Worm (Caenorhabditis elegans): ENCODE results near the gene fbxa-48.

The fbxa-48 gene

ce11 chrIII:2304867-2305266 lies 32.9 kb upstream of the fbxa-48 start, which contains the start of gene Y54F10BM.9:
Gene Y54F10BM.9 (minus strand): TSS chrIII:2304927.
- TF ChIP-seq aptf-2 (GFP tag; conservative IDR thresholded peaks at IDR 0.05) (peak; percentile 89), ceh-91 (GFP tag; IDR thresholded peaks at IDR 0.05) (no peak), ceh-27 (GFP tag; optimal IDR thresholded peaks at IDR 0.05) (peak; percentile 8), mcd-1 (GFP tag; IDR thresholded peaks at IDR 0.05) (peak; percentile 18; the same call in 1 of the 2 replicates), lin-26 (GFP tag; IDR thresholded peaks at IDR 0.05) (peak; percentile 58; the same call in 1 of the 2 replicates), lin-40 (tag; optimal IDR thresholded peaks at IDR 0.05) (no peak), hmg-1.2 (GFP tag; IDR thresholded peaks at IDR 0.05) (peak; percentile 74; the same call in 1 of the 2 replicates), madf-6 (GFP tag; IDR thresholded peaks at IDR 0.05) (peak; percentile 10; the same call in 1 of the 2 replicates)

ce11 chrIII:2304149-2304548 lies 32.2 kb upstream of the fbxa-48 start:
- TF ChIP-seq ztf-22 (GFP tag; optimal IDR thresholded peaks at IDR 0.05) (no peak), hmg-20 (GFP tag; IDR thresholded peaks at IDR 0.05) (no peak), lin-26 (GFP tag; IDR thresholded peaks at IDR 0.05) (0 out of 2 replicates have a peak, but pooled peaks have one; percentile 41), ztf-18 (tag; optimal IDR thresholded peaks at IDR 0.05) (no peak), madf-10 (tag; optimal IDR thresholded peaks at IDR 0.05) (no peak), egl-18 (GFP tag; IDR thresholded peaks at IDR 0.05) (no peak), rpc-1 (optimal IDR thresholded peaks at IDR 0.05) (peak; percentile 32), rpc-1 (tag; optimal IDR thresholded peaks at IDR 0.05) (peak; percentile 73), ama-1 (optimal IDR thresholded peaks at IDR 0.05) (no peak), ama-1 (GFP tag; optimal IDR thresholded peaks at IDR 0.05) (no peak), zim-3 (tag; optimal IDR thresholded peaks at IDR 0.05) (no peak), F49E8.2 (tag; optimal IDR thresholded peaks at IDR 0.05; ENCODE audit: insufficient read depth) (no peak), die-1 (tag; optimal IDR thresholded peaks at IDR 0.05) (peak; percentile 47), gei-17 (GFP tag; optimal IDR thresholded peaks at IDR 0.05) (no peak), tbp1 (GFP tag; optimal IDR thresholded peaks at IDR 0.05) (peak; percentile 85), nfyb-1 (GFP tag; IDR thresholded peaks at IDR 0.05) (no peak), ztf-25 (GFP tag; IDR thresholded peaks at IDR 0.05) (no peak), snpc-1.3 (tag; optimal IDR thresholded peaks at IDR 0.05; ENCODE audit: insufficient read depth) (no peak), D2030.7 (GFP tag; IDR thresholded peaks at IDR 0.05) (peak; percentile 25; the same call in 1 of the 2 replicates), nhr-179 (tag; optimal IDR thresholded peaks at IDR 0.05) (no peak), tbx-9 (tag; optimal IDR thresholded peaks at IDR 0.05; ENCODE audit: borderline replicate concordance) (no peak), attf-5 (GFP tag; optimal IDR thresholded peaks at IDR 0.05) (no peak), B0261.1 (tag; optimal IDR thresholded peaks at IDR 0.05) (peak; percentile 43), madf-6 (GFP tag; IDR thresholded peaks at IDR 0.05) (no peak), cebp-2 (GFP tag; IDR thresholded peaks at IDR 0.05) (no peak), atf-7 (tag; optimal IDR thresholded peaks at IDR 0.05) (no peak)

ce11 chrIII:2294736-2295135 lies 22.8 kb upstream of the fbxa-48 start:
- TF ChIP-seq pha-4 (tag; optimal IDR thresholded peaks at IDR 0.05) (no peak), nhr-80 (tag; optimal IDR thresholded peaks at IDR 0.05) (peak; percentile 30)

- TF ChIP-seq ztf-28 (GFP tag; IDR thresholded peaks at IDR 0.05) (no peak), nhr-80 (tag; optimal IDR thresholded peaks at IDR 0.05) (peak; percentile 35), attf-6 (GFP tag; IDR thresholded peaks at IDR 0.05) (no peak), cebp-1 (GFP tag; IDR thresholded peaks at IDR 0.05) (no peak), cebp-1 (tag; optimal IDR thresholded peaks at IDR 0.05) (peak; percentile 22), F57C9.4 (tag; optimal IDR thresholded peaks at IDR 0.05) (no peak), snpc-3.4 (tag; optimal IDR thresholded peaks at IDR 0.05) (no peak), lin-40 (tag; optimal IDR thresholded peaks at IDR 0.05) (no peak)
Measured at ce11 chrIII:2291139-2291538, 19.2 kb upstream of the fbxa-48 start, which contains the start of gene fbxa-219. Gene fbxa-219 (plus strand): TSS chrIII:2291415.
